Worm (Caenorhabditis elegans) whole organism, late embryonic: ENCODE data around the gene T01H3.5.

Source experiments
- K09A11.1 ChIP-seq: sonication (generic microtip); optimal IDR thresholded peaks from 2 replicates; lab custom pipeline; 2017; ENCODE audit warnings: antibody characterized with exemption, mild to moderate bottlenecking, missing genetic modification characterization, missing compliant biosample characterization; ENCODE audit not compliant: insufficient read depth
- ama-1 ChIP-seq: fragments of 150-350 bp; optimal IDR thresholded peaks from 2 replicates; lab custom pipeline; 2014
- dmd-4 ChIP-seq: sonication (generic microtip); optimal IDR thresholded peaks from 2 replicates; lab custom pipeline; 2016; ENCODE audit warnings: borderline replicate concordance, missing genetic modification characterization, missing compliant biosample characterization
- hlh-15 ChIP-seq: sonication (generic microtip); optimal IDR thresholded peaks from 2 replicates; lab custom pipeline; 2016; ENCODE audit warnings: missing genetic modification characterization, missing compliant biosample characterization
- lin-11 ChIP-seq: fragments of 200-800 bp; sonication (Bioruptor generic); optimal IDR thresholded peaks from 2 replicates; lab custom pipeline; 2018; ENCODE audit warnings: mild to moderate bottlenecking, missing genetic modification characterization, missing compliant biosample characterization
- nfya-1 ChIP-seq: sonication (generic microtip); optimal IDR thresholded peaks from 2 replicates; lab custom pipeline; 2017; ENCODE audit warnings: missing genetic modification characterization, mild to moderate bottlenecking, missing compliant biosample characterization, antibody characterized with exemption, moderate library complexity
- pqm-1 ChIP-seq: sonication (generic microtip); optimal IDR thresholded peaks from 2 replicates; lab custom pipeline; 2016; ENCODE audit warnings: missing genetic modification characterization, missing compliant biosample characterization
- rnt-1 ChIP-seq: sonication (generic microtip); optimal IDR thresholded peaks from 2 replicates; lab custom pipeline; 2016; ENCODE audit warnings: missing genetic modification characterization, missing compliant biosample characterization
- unc-55 ChIP-seq: sonication (generic microtip); optimal IDR thresholded peaks from 2 replicates; lab custom pipeline; 2017; ENCODE audit warnings: missing biosample characterization, missing genetic modification reagents, missing genetic modification characterization
- ztf-16 ChIP-seq: sonication (generic microtip); optimal IDR thresholded peaks from 2 replicates; lab custom pipeline; 2017; ENCODE audit warnings: missing genetic modification characterization, missing compliant biosample characterization

ce11 chrII:7911015-7911414 is 31.6 kb downstream of the T01H3.5 start, which contains the start of gene ZK675.4:
- TF ChIP-seq K09A11.1 (tag; lab: Kevin White, UChicago): no peak
- no peak for TF ChIP-seq unc-55 (GFP tag; lab: Kevin White, UChicago)
- TF ChIP-seq lin-11 (tag; lab: Kevin White, UChicago): no peak
- TF ChIP-seq pqm-1 (tag; lab: Kevin White, UChicago): no peak
- TF ChIP-seq nfya-1: no peak
- TF ChIP-seq rnt-1 (tag; lab: Kevin White, UChicago): no peak
- no peak for TF ChIP-seq ztf-16 (tag; lab: Kevin White, UChicago)
- TF ChIP-seq hlh-15 (tag; lab: Kevin White, UChicago): no peak
- no peak for TF ChIP-seq dmd-4 (tag; lab: Kevin White, UChicago)
- no peak for TF ChIP-seq ama-1 (lab: Kevin White, UChicago)
